Fruit fly (Drosophila melanogaster) whole organism, wandering third instar larva: ENCODE results near the gene noc.
A peak's percentile ranks its signal among the peaks of the same experiment; 100 is the strongest.

Source experiments
- Abd-B ChIP-seq: fragments of >200 bp; optimal IDR thresholded peaks from 2 replicates; lab custom pipeline; 2017; ENCODE audit warnings: missing biosample characterization, missing genetic modification characterization
- CG32264 ChIP-seq: fragments of 200-800 bp; sonication (Bioruptor generic); optimal IDR thresholded peaks from 2 replicates; lab custom pipeline; 2016; ENCODE audit warnings: missing biosample characterization, missing genetic modification characterization
- CrebA ChIP-seq: fragments of 200-800 bp; sonication (Bioruptor generic); optimal IDR thresholded peaks from 2 replicates; lab custom pipeline; 2016; ENCODE audit warnings: missing biosample characterization, mild to moderate bottlenecking, missing genetic modification characterization, borderline replicate concordance
- Dfd ChIP-seq: fragments of >200 bp; optimal IDR thresholded peaks from 2 replicates; lab custom pipeline; 2017; ENCODE audit warnings: missing biosample characterization, missing genetic modification characterization
- Dif ChIP-seq: fragments of 200-275, 200-300 bp; sonication (Bioruptor generic); optimal IDR thresholded peaks from 2 replicates; lab custom pipeline; 2018; ENCODE audit warnings: missing biosample characterization, missing genetic modification characterization; ENCODE audit not compliant: partially characterized antibody
- HLH106 ChIP-seq: fragments of 200-800 bp; optimal IDR thresholded peaks from 3 replicates; lab custom pipeline; 2019; ENCODE audit warnings: missing biosample characterization, mild to moderate bottlenecking, missing genetic modification characterization, moderate library complexity
- Hnf4 ChIP-seq: fragments of 200-800 bp; sonication (Bioruptor generic); optimal IDR thresholded peaks from 2 replicates; lab custom pipeline; 2016; ENCODE audit warnings: missing biosample characterization, mild to moderate bottlenecking, missing genetic modification characterization
- Hr78 ChIP-seq: fragments of >200 bp; optimal IDR thresholded peaks from 2 replicates; lab custom pipeline; 2017; ENCODE audit warnings: missing biosample characterization, missing genetic modification characterization
- Hr83 ChIP-seq: fragments of 200-300 bp; sonication (Bioruptor generic); optimal IDR thresholded peaks from 2 replicates; lab custom pipeline; 2016; ENCODE audit warnings: missing biosample characterization, mild to moderate bottlenecking, missing genetic modification characterization, moderate library complexity; ENCODE audit not compliant: poor library complexity, severe bottlenecking
- Mio ChIP-seq: sonication (Bioruptor generic); optimal IDR thresholded peaks from 2 replicates; lab custom pipeline; 2016; ENCODE audit warnings: missing biosample characterization, missing genetic modification characterization
- Myc ChIP-seq: fragments of >200 bp; optimal IDR thresholded peaks from 2 replicates; lab custom pipeline; 2017
- N ChIP-seq: fragments of >200 bp; optimal IDR thresholded peaks from 2 replicates; lab custom pipeline; 2018; ENCODE audit warnings: missing biosample characterization, missing external identifiers, missing genetic modification characterization
- OdsH ChIP-seq: fragments of 200-800 bp; sonication (Bioruptor generic); optimal IDR thresholded peaks from 2 replicates; lab custom pipeline; 2016; ENCODE audit warnings: missing biosample characterization, mild to moderate bottlenecking, missing genetic modification characterization
- Rel ChIP-seq, 2 experiments: fragments of 200-800 bp; sonication (Bioruptor generic) in 1 of 2; optimal IDR thresholded peaks; 2 replicates in 1 of 2; 3 replicates in 1 of 2; lab custom pipeline; 2016 to 2019; ENCODE audit warnings: mild to moderate bottlenecking in 2 of 2, missing biosample characterization in 2 of 2, missing genetic modification characterization in 2 of 2, moderate library complexity in 1 of 2
- Sp1 ChIP-seq: fragments of 200-800 bp; sonication (Bioruptor generic); optimal IDR thresholded peaks from 3 replicates; lab custom pipeline; 2019; ENCODE audit warnings: missing biosample characterization, mild to moderate bottlenecking, missing genetic modification characterization, moderate library complexity
- brk ChIP-seq: fragments of 200-800 bp; sonication (Bioruptor generic); optimal IDR thresholded peaks from 2 replicates; lab custom pipeline; 2016; ENCODE audit warnings: missing biosample characterization, mild to moderate bottlenecking, missing genetic modification characterization
- dl ChIP-seq, 2 experiments: fragments of 175-275, 200-275 bp in 1 of 2; fragments of 200-275 bp in 1 of 2; sonication (Bioruptor generic); optimal IDR thresholded peaks; lab custom pipeline; 2018; ENCODE audit warnings: mild to moderate bottlenecking in 2 of 2, missing biosample characterization in 2 of 2, missing genetic modification characterization in 2 of 2, moderate library complexity in 2 of 2; ENCODE audit not compliant: partially characterized antibody in 2 of 2, insufficient read depth in 1 of 2
- dmrt93B ChIP-seq: fragments of 200-800 bp; sonication (Bioruptor generic); optimal IDR thresholded peaks from 2 replicates; lab custom pipeline; 2018; ENCODE audit warnings: missing biosample characterization, mild to moderate bottlenecking, missing genetic modification characterization
- dsf ChIP-seq: sonication (Bioruptor generic); optimal IDR thresholded peaks from 2 replicates; lab custom pipeline; 2016; ENCODE audit warnings: missing biosample characterization, missing genetic modification characterization, borderline replicate concordance
- foxo ChIP-seq, 2 experiments: fragments of 200-800 bp; sonication (Bioruptor generic); optimal IDR thresholded peaks; 2 replicates in 1 of 2; 3 replicates in 1 of 2; lab custom pipeline; 2016 to 2017; ENCODE audit warnings: missing biosample characterization in 2 of 2, missing genetic modification characterization in 2 of 2
- fru ChIP-seq: fragments of 200-800 bp; sonication (Bioruptor generic); optimal IDR thresholded peaks from 3 replicates; lab custom pipeline; 2016; ENCODE audit warnings: missing biosample characterization, mild to moderate bottlenecking, missing genetic modification characterization
- h ChIP-seq: fragments of 200-800 bp; sonication (Bioruptor generic); optimal IDR thresholded peaks from 3 replicates; lab custom pipeline; 2016; ENCODE audit warnings: missing biosample characterization, mild to moderate bottlenecking, missing genetic modification characterization
- jim ChIP-seq: fragments of 175-275, 200-325 bp; sonication (Bioruptor generic); optimal IDR thresholded peaks from 2 replicates; lab custom pipeline; 2016; ENCODE audit warnings: missing biosample characterization, mild to moderate bottlenecking, missing genetic modification characterization
- lola ChIP-seq: fragments of >200 bp; optimal IDR thresholded peaks from 2 replicates; lab custom pipeline; 2017; ENCODE audit warnings: missing biosample characterization, missing genetic modification characterization
- psq ChIP-seq: fragments of 200-800 bp; sonication (Bioruptor generic); optimal IDR thresholded peaks from 3 replicates; lab custom pipeline; 2017; ENCODE audit warnings: missing biosample characterization, mild to moderate bottlenecking, missing genetic modification characterization, moderate library complexity
- rgr ChIP-seq: fragments of 200-800 bp; sonication (Bioruptor generic); optimal IDR thresholded peaks from 3 replicates; lab custom pipeline; 2016; ENCODE audit warnings: missing biosample characterization, mild to moderate bottlenecking, missing genetic modification characterization
- sv ChIP-seq: fragments of 200-800 bp; sonication (Bioruptor generic); optimal IDR thresholded peaks from 3 replicates; lab custom pipeline; 2016; ENCODE audit warnings: missing biosample characterization, missing genetic modification characterization
- tai ChIP-seq: sonication (Bioruptor generic); optimal IDR thresholded peaks from 2 replicates; lab custom pipeline; 2016; ENCODE audit warnings: missing biosample characterization, missing genetic modification characterization
- usp ChIP-seq: fragments of >200 bp; optimal IDR thresholded peaks from 2 replicates; lab custom pipeline; 2017; ENCODE audit warnings: missing biosample characterization, missing genetic modification characterization
- woc ChIP-seq: sonication (Bioruptor generic); optimal IDR thresholded peaks from 2 replicates; lab custom pipeline; 2016; ENCODE audit warnings: missing biosample characterization, mild to moderate bottlenecking, missing genetic modification characterization

noc gene

DNA sequence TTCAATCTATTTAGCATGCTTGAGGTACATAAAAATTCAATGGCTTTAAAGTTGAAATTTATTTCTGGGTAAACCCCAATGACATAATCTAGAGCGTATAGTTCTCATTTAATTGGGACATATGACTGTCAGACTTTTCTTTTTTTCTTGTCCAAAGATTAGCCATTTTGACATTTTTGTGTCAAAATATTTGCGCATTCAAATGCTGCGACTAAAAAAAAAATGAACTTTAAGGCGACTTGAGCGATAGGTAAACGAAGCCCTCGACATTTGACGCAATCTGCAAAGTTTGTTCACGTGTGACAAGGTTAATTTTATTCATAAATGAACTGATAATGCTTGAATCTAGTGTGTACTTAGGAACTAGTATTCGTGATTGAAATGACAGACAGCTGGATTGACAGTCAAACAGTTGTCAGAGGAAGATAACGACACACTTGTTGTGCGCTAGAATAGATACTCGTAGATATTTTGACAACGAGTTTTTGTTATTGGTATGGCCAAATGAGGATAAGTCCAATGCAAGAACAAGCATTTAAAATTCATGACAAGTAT lies 15.4 kb downstream of the noc start:
- no peak for TF ChIP-seq dmrt93B (GFP tag; lab: Kevin White, UChicago)
- TF ChIP-seq foxo (GFP tag; optimal IDR thresholded peaks at IDR 0.05; lab: Kevin White, UChicago), result no peak
- no peak for TF ChIP-seq Mio
- no peak for TF ChIP-seq Dfd (GFP tag; lab: Kevin White, UChicago)
- no peak for TF ChIP-seq fru (GFP tag; lab: Kevin White, UChicago)
- no peak for TF ChIP-seq Abd-B (GFP tag; lab: Kevin White, UChicago)
- no peak for TF ChIP-seq psq (GFP tag; lab: Kevin White, UChicago)
- no peak for TF ChIP-seq OdsH (GFP tag; lab: Kevin White, UChicago)
- TF ChIP-seq brk (GFP tag; lab: Kevin White, UChicago), result no peak
- no peak for TF ChIP-seq jim (GFP tag; lab: Kevin White, UChicago)
- no peak for TF ChIP-seq CG32264
- no peak for TF ChIP-seq rgr
- no peak for TF ChIP-seq lola (GFP tag; lab: Kevin White, UChicago)
- TF ChIP-seq, all 38 proteins: peak for 0

dm6 chr2L:14506694-14507093 lies 16.0 kb downstream of the noc start:
- TF ChIP-seq brk (GFP tag; lab: Kevin White, UChicago), result peak; percentile 5
- peak; percentile 2 for TF ChIP-seq fru (GFP tag; lab: Kevin White, UChicago)
- no peak for TF ChIP-seq OdsH (GFP tag; lab: Kevin White, UChicago)
- TF ChIP-seq, all 38 proteins: peak for 2

- TF ChIP-seq Myc (lab: Kevin White, UChicago) (peak; percentile 1), usp (no peak)
These were observed 17.3 kb downstream of the noc start for dm6 chr2L:14507997-14508396.

- no peak for TF ChIP-seq foxo (GFP tag; optimal IDR thresholded peaks at IDR 0.05; lab: Kevin White, UChicago)
- TF ChIP-seq Dif (GFP tag; lab: Kevin White, UChicago), result no peak
- TF ChIP-seq CrebA (GFP tag; lab: Kevin White, UChicago), result no peak
- no peak for TF ChIP-seq lola (GFP tag; lab: Kevin White, UChicago)
- TF ChIP-seq Mio, result no peak
- no peak for TF ChIP-seq jim (GFP tag; lab: Kevin White, UChicago)
- no peak for TF ChIP-seq HLH106 (tag; lab: Kevin White, UChicago)
- no peak for TF ChIP-seq h (GFP tag; lab: Kevin White, UChicago)
- no peak for TF ChIP-seq Dfd (GFP tag; lab: Kevin White, UChicago)
- TF ChIP-seq rgr, result no peak
- TF ChIP-seq dmrt93B (GFP tag; lab: Kevin White, UChicago), result no peak
- TF ChIP-seq OdsH (GFP tag; lab: Kevin White, UChicago), result no peak
- no peak for TF ChIP-seq dsf
- no peak for TF ChIP-seq Hnf4 (GFP tag; lab: Kevin White, UChicago)
- no peak for TF ChIP-seq Hr83 (GFP tag; lab: Kevin White, UChicago)
- TF ChIP-seq CG32264, result no peak
- no peak for TF ChIP-seq N
- TF ChIP-seq Myc (lab: Kevin White, UChicago), result no peak
- TF ChIP-seq, all 38 proteins: peak for 0
These were observed 18.1 kb downstream of the noc start for dm6 chr2L:14508710-14509109.

DNA sequence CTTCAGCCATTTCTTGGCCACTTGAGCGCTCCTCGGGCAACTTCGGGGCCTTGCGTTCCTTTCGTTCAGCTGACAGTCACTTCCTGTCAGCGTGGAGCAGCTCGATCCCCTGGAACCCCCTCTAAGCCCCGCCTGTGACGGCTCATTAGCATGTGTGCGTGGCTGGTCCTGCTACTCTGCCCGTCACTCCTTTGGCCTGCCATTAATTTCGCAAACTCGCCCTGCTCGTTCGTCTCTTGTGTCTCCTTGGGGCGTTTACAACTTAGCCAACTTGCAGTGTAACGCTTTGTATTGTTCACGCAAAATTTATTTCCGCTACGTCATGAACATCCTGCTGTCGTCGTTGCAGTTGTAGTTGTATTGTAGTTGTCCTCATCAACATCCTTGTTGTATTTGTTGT lies 19.8 kb downstream of the noc start:
- no peak for TF ChIP-seq Mio
- TF ChIP-seq brk (GFP tag; lab: Kevin White, UChicago), result no peak
- no peak for TF ChIP-seq Myc (lab: Kevin White, UChicago)

- TF ChIP-seq sv (GFP tag; lab: Kevin White, UChicago) (no peak), usp (no peak), Hr78 (GFP tag; lab: Kevin White, UChicago) (no peak), dl (GFP tag; optimal IDR thresholded peaks at IDR 0.05; lab: Kevin White, UChicago; ENCODE audit: insufficient read depth in 1 of 2, partially characterized antibody in 2 of 2) (no peak), tai (GFP tag; lab: Kevin White, UChicago) (no peak), dsf (no peak), Rel (GFP tag; optimal IDR thresholded peaks at IDR 0.05; lab: Kevin White, UChicago) (no peak), Rel (tag; optimal IDR thresholded peaks at IDR 0.05; lab: Kevin White, UChicago) (no peak), CG32264 (no peak), Sp1 (GFP tag; lab: Kevin White, UChicago) (no peak), Hnf4 (GFP tag; lab: Kevin White, UChicago) (no peak), jim (GFP tag; lab: Kevin White, UChicago) (no peak), woc (GFP tag; lab: Kevin White, UChicago) (no peak)
- TF ChIP-seq, all 38 proteins: peak for 0
These were observed 20.6 kb downstream of the noc start for dm6 chr2L:14511248-14511647.
